Worm (Caenorhabditis elegans) whole organism, young adult: Measurements from ENCODE around the gene col-128.

Experiments used
- B0019.2 ChIP-seq: fragments of 200-800 bp; sonication (Bioruptor generic); conservative IDR thresholded peaks from 2 replicates; pipeline ENCODE4 v1.3.6; 2022; ENCODE audit warnings: missing genetic modification reagents, missing genetic modification characterization, missing compliant biosample characterization
- B0035.1 ChIP-seq: sonication (generic microtip); optimal IDR thresholded peaks from 2 replicates; lab custom pipeline; 2016; ENCODE audit warnings: missing genetic modification characterization, mild to moderate bottlenecking, missing compliant biosample characterization, missing genotype, missing genetic modification reagents
- C06A6.2 ChIP-seq: fragments of 200-800 bp; sonication (Bioruptor generic); conservative IDR thresholded peaks from 2 replicates; pipeline ENCODE4 v1.3.6; 2022; ENCODE audit warnings: missing genetic modification characterization, missing compliant biosample characterization
- F10E7.11 ChIP-seq: sonication (generic microtip); optimal IDR thresholded peaks from 2 replicates; lab custom pipeline; 2017; ENCODE audit warnings: mild to moderate bottlenecking, missing genetic modification characterization, moderate library complexity, missing compliant biosample characterization
- F22D6.2 ChIP-seq: sonication (generic microtip); optimal IDR thresholded peaks from 2 replicates; lab custom pipeline; 2016; ENCODE audit warnings: mild to moderate bottlenecking, missing genetic modification characterization, missing compliant biosample characterization
- F23B12.7 ChIP-seq: sonication (generic microtip); optimal IDR thresholded peaks from 2 replicates; lab custom pipeline; 2017; ENCODE audit warnings: missing genetic modification characterization, mild to moderate bottlenecking, missing compliant biosample characterization, antibody characterized with exemption, moderate library complexity; ENCODE audit not compliant: insufficient read depth
- F37B4.10 ChIP-seq: fragments of 200-800 bp; sonication (Bioruptor generic); IDR thresholded peaks from 2 replicates; pipeline ENCODE4 v1.3.6; 2022; ENCODE audit warnings: missing genetic modification characterization, missing compliant biosample characterization
- F49E8.2 ChIP-seq: sonication (generic microtip); optimal IDR thresholded peaks from 3 replicates; lab custom pipeline; 2017; ENCODE audit warnings: missing genetic modification characterization, mild to moderate bottlenecking, missing compliant biosample characterization, antibody characterized with exemption, moderate library complexity; ENCODE audit not compliant: insufficient read depth
- T26A5.8 ChIP-seq: sonication (generic microtip); optimal IDR thresholded peaks from 2 replicates; lab custom pipeline; 2016; ENCODE audit warnings: missing genetic modification characterization, missing compliant biosample characterization
- Y56A3A.18 ChIP-seq: fragments of 200-800 bp; sonication (Bioruptor generic); IDR thresholded peaks from 2 replicates; pipeline ENCODE4 v1.3.6; 2022; ENCODE audit warnings: missing genetic modification reagents, missing genetic modification characterization, missing compliant biosample characterization
- Y67H2A.10 ChIP-seq: fragments of 200-800 bp; sonication (Bioruptor generic); conservative IDR thresholded peaks from 2 replicates; pipeline ENCODE4 v1.3.6; 2022; ENCODE audit warnings: missing genetic modification reagents, missing genetic modification characterization, missing compliant biosample characterization
- Y95B8A.8 ChIP-seq: fragments of 200-800 bp; sonication (Bioruptor generic); IDR thresholded peaks from 2 replicates; pipeline ENCODE4 v1.3.6; 2022; ENCODE audit warnings: missing genetic modification reagents, missing genetic modification characterization, missing compliant biosample characterization
- athp-1 ChIP-seq: sonication (generic microtip); optimal IDR thresholded peaks from 2 replicates; lab custom pipeline; 2017; ENCODE audit warnings: mild to moderate bottlenecking, missing genetic modification characterization, missing compliant biosample characterization
- attf-6 ChIP-seq: fragments of 200-800 bp; sonication (Bioruptor generic); IDR thresholded peaks from 2 replicates; pipeline ENCODE4 v1.3.6; 2022; ENCODE audit warnings: missing genetic modification reagents, missing genetic modification characterization, missing compliant biosample characterization
- bed-2 ChIP-seq: fragments of 200-800 bp; sonication (Bioruptor generic); IDR thresholded peaks from 2 replicates; pipeline ENCODE4 v1.3.6; 2022; ENCODE audit warnings: missing genetic modification reagents, missing genetic modification characterization, missing compliant biosample characterization
- cebp-1 ChIP-seq, 2 experiments: fragments of 200-800 bp in 1 of 2; sonication (Bioruptor generic) in 1 of 2; sonication (generic microtip) in 1 of 2; IDR thresholded peaks in 1 of 2; optimal IDR thresholded peaks in 1 of 2; 2 replicates each; pipeline versions ENCODE4 v1.3.6 to Lab custom; 2017 to 2022; ENCODE audit warnings: missing compliant biosample characterization in 2 of 2, missing genetic modification characterization in 2 of 2, mild to moderate bottlenecking in 1 of 2, missing genetic modification reagents in 1 of 2, moderate library complexity in 1 of 2
- cebp-2 ChIP-seq: fragments of 200-800 bp; sonication (Bioruptor generic); IDR thresholded peaks from 2 replicates; pipeline ENCODE4 v1.3.6; 2022; ENCODE audit warnings: missing genetic modification characterization, missing compliant biosample characterization
- ceh-40 ChIP-seq: fragments of 200-800 bp; sonication (Bioruptor generic); IDR thresholded peaks from 2 replicates; pipeline ENCODE4 v1.3.6; 2022; ENCODE audit warnings: missing genetic modification characterization, missing compliant biosample characterization
- ceh-58 ChIP-seq: fragments of 200-800 bp; sonication (Bioruptor generic); IDR thresholded peaks from 2 replicates; pipeline ENCODE4 v1.3.6; 2022; ENCODE audit warnings: missing genetic modification characterization, missing compliant biosample characterization
- ceh-91 ChIP-seq: fragments of 200-800 bp; sonication (Bioruptor generic); IDR thresholded peaks from 2 replicates; pipeline ENCODE4 v1.3.6; 2022; ENCODE audit warnings: missing genetic modification reagents, missing genetic modification characterization, missing compliant biosample characterization
- dpff-1 ChIP-seq: sonication (generic microtip); optimal IDR thresholded peaks from 2 replicates; lab custom pipeline; 2017; ENCODE audit warnings: mild to moderate bottlenecking, missing genetic modification characterization, missing compliant biosample characterization
- egl-44 ChIP-seq: fragments of 200-800 bp; sonication (Bioruptor generic); IDR thresholded peaks from 2 replicates; pipeline ENCODE4 v1.3.6; 2022; ENCODE audit warnings: missing genetic modification reagents, missing genetic modification characterization, missing compliant biosample characterization
- ekl-4 ChIP-seq: fragments of 200-800 bp; sonication (Bioruptor generic); IDR thresholded peaks from 2 replicates; pipeline ENCODE4 v1.3.6; 2022; ENCODE audit warnings: missing genetic modification reagents, missing genetic modification characterization, missing compliant biosample characterization
- ets-4 ChIP-seq: fragments of 200-800 bp; sonication (Bioruptor generic); optimal IDR thresholded peaks from 2 replicates; lab custom pipeline; 2018; ENCODE audit warnings: mild to moderate bottlenecking, missing genetic modification characterization, missing compliant biosample characterization
- fkh-3 ChIP-seq: sonication (generic microtip); optimal IDR thresholded peaks from 2 replicates; lab custom pipeline; 2016; ENCODE audit warnings: mild to moderate bottlenecking, missing genetic modification characterization, missing compliant biosample characterization
- him-1 ChIP-seq: sonication (generic microtip); optimal IDR thresholded peaks from 2 replicates; lab custom pipeline; 2016; ENCODE audit warnings: missing genotype, missing genetic modification reagents, missing genetic modification characterization, missing compliant biosample characterization
- hlh-12 ChIP-seq: sonication (generic microtip); optimal IDR thresholded peaks from 2 replicates; lab custom pipeline; 2016; ENCODE audit warnings: missing genetic modification characterization, missing compliant biosample characterization
- hlh-26 ChIP-seq: fragments of 200-800 bp; sonication (Bioruptor generic); conservative IDR thresholded peaks from 2 replicates; pipeline ENCODE4 v1.3.6; 2022; ENCODE audit warnings: missing genetic modification reagents, missing genetic modification characterization, missing compliant biosample characterization
- hsf-1 ChIP-seq: fragments of 200-800 bp; sonication (Bioruptor generic); IDR thresholded peaks from 2 replicates; pipeline ENCODE4 v1.3.6; 2022; ENCODE audit warnings: missing genetic modification reagents, missing genetic modification characterization, missing compliant biosample characterization
- lin-26 ChIP-seq: fragments of 200-800 bp; sonication (Bioruptor generic); IDR thresholded peaks from 2 replicates; pipeline ENCODE4 v1.3.6; 2022; ENCODE audit warnings: missing genetic modification reagents, missing genetic modification characterization, missing compliant biosample characterization
- lin-35 ChIP-seq, 3 experiments: fragments of 150-350 bp in 2 of 3; sonication (generic microtip) in 1 of 3; optimal IDR thresholded peaks; 2 replicates each; lab custom pipeline; 2014 to 2018; ENCODE audit warnings: missing biosample characterization in 3 of 3, missing genetic modification characterization in 3 of 3, missing genetic modification reagents in 3 of 3
- lin-40 ChIP-seq: sonication (generic microtip); optimal IDR thresholded peaks from 2 replicates; lab custom pipeline; 2016; ENCODE audit warnings: missing genetic modification characterization, mild to moderate bottlenecking, missing compliant biosample characterization, missing genotype, missing genetic modification reagents
- madf-10 ChIP-seq: sonication (generic microtip); optimal IDR thresholded peaks from 2 replicates; lab custom pipeline; 2016; ENCODE audit warnings: mild to moderate bottlenecking, missing genetic modification characterization, missing compliant biosample characterization
- madf-6 ChIP-seq: fragments of 200-800 bp; sonication (Bioruptor generic); IDR thresholded peaks from 2 replicates; pipeline ENCODE4 v1.3.6; 2022; ENCODE audit warnings: missing genetic modification reagents, missing genetic modification characterization, missing compliant biosample characterization
- mxl-1 ChIP-seq: sonication (generic microtip); optimal IDR thresholded peaks from 2 replicates; lab custom pipeline; 2016; ENCODE audit warnings: missing genetic modification characterization, missing compliant biosample characterization
- nfya-2 ChIP-seq: fragments of 200-800 bp; sonication (Bioruptor generic); IDR thresholded peaks from 2 replicates; pipeline ENCODE4 v1.3.6; 2022; ENCODE audit warnings: missing genetic modification reagents, missing genetic modification characterization, missing compliant biosample characterization
- nhr-120 ChIP-seq: fragments of 200-800 bp; sonication (Bioruptor generic); IDR thresholded peaks from 2 replicates; pipeline ENCODE4 v1.3.6; 2022; ENCODE audit warnings: missing genetic modification characterization, missing compliant biosample characterization
- pha-4 ChIP-seq: fragments of 150-350 bp; sonication (generic microtip); optimal IDR thresholded peaks from 2 replicates; lab custom pipeline; 2014; ENCODE audit warnings: missing biosample characterization, missing genetic modification reagents, missing genetic modification characterization
- rpc-1 ChIP-seq, 2 experiments: fragments of 150-350 bp in 1 of 2; sonication (generic microtip) in 1 of 2; optimal IDR thresholded peaks; 2 replicates each; lab custom pipeline; 2014 to 2018; ENCODE audit warnings: missing biosample characterization in 1 of 2, missing genetic modification characterization in 1 of 2, missing genetic modification reagents in 1 of 2, missing genotype in 1 of 2
- snpc-1.3 ChIP-seq: sonication (generic microtip); optimal IDR thresholded peaks from 2 replicates; lab custom pipeline; 2017; ENCODE audit warnings: missing genetic modification characterization, mild to moderate bottlenecking, missing compliant biosample characterization, antibody characterized with exemption, moderate library complexity, missing genotype, missing genetic modification reagents; ENCODE audit not compliant: insufficient read depth
- snpc-3.4 ChIP-seq: sonication (generic microtip); optimal IDR thresholded peaks from 2 replicates; lab custom pipeline; 2017; ENCODE audit warnings: missing genetic modification characterization, mild to moderate bottlenecking, missing compliant biosample characterization, antibody characterized with exemption, moderate library complexity, missing genotype, missing genetic modification reagents
- somi-1 ChIP-seq: fragments of 200-800 bp; sonication (Bioruptor generic); optimal IDR thresholded peaks from 2 replicates; lab custom pipeline; 2018; ENCODE audit warnings: mild to moderate bottlenecking, missing genetic modification characterization, missing compliant biosample characterization
- tlf-1 ChIP-seq: fragments of 200-800 bp; sonication (Bioruptor generic); optimal IDR thresholded peaks from 2 replicates; lab custom pipeline; 2018; ENCODE audit warnings: mild to moderate bottlenecking, missing genetic modification characterization, missing compliant biosample characterization
- xnd-1 ChIP-seq: sonication (generic microtip); optimal IDR thresholded peaks from 2 replicates; lab custom pipeline; 2016; ENCODE audit warnings: missing genotype, missing genetic modification reagents, missing genetic modification characterization, missing compliant biosample characterization
- zfh-2 ChIP-seq: fragments of 200-800 bp; sonication (Bioruptor generic); conservative IDR thresholded peaks from 2 replicates; pipeline ENCODE4 v1.3.6; 2022; ENCODE audit warnings: missing genetic modification reagents, missing genetic modification characterization, missing compliant biosample characterization
- ztf-18 ChIP-seq: sonication (generic microtip); optimal IDR thresholded peaks from 2 replicates; lab custom pipeline; 2016; ENCODE audit warnings: missing genotype, mild to moderate bottlenecking, missing genetic modification characterization, missing compliant biosample characterization
- ztf-22 ChIP-seq: fragments of 200-800 bp; sonication (Bioruptor generic); optimal IDR thresholded peaks from 2 replicates; lab custom pipeline; 2018; ENCODE audit warnings: mild to moderate bottlenecking, missing genetic modification characterization, moderate library complexity, missing compliant biosample characterization
- ztf-25 ChIP-seq: fragments of 200-800 bp; sonication (Bioruptor generic); IDR thresholded peaks from 2 replicates; pipeline ENCODE4 v1.3.6; 2022; ENCODE audit warnings: missing genetic modification reagents, missing genetic modification characterization, missing compliant biosample characterization

col-128 gene

DNA sequence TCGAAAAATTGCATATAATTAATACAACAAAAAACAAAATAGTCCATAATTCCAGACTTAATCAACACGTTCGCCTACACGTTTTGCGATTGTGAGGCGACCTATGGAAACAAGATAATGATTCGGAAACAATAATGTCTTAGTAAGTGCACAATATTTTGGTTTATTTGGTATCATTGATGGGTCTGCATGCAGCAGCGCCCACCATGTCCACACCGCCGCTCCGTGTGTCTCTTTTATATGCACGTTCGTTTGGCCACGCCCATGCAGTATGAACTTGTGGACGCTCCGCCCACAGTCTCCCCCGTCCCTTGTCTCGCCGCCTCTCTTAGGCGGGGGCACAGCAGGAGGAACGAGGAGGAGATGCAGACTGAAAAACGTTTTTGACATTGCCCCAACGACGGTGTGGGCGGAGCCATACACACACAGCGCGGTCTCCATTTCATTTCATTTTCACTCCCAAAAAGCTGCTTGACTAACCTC, 42.5 kb upstream of the col-128 start, which contains the start of gene mig-38:
Gene mig-38 (plus strand): TSS at position 54 of the 483 bp plus-strand sequence.
- peak; percentile 52 for TF ChIP-seq lin-40 (tag; lab: Kevin White, UChicago)
- no peak for TF ChIP-seq bed-2 (GFP tag; lab: Robert Waterston, UW)
- no peak for TF ChIP-seq pha-4 (tag; lab: Kevin White, UChicago)
- no peak for TF ChIP-seq hsf-1 (GFP tag; lab: Robert Waterston, UW)
- TF ChIP-seq attf-6 (GFP tag; lab: Robert Waterston, UW), result no peak
- no peak for TF ChIP-seq xnd-1 (tag; lab: Kevin White, UChicago)
- TF ChIP-seq Y56A3A.18 (GFP tag; lab: Robert Waterston, UW), result no peak
- TF ChIP-seq F37B4.10 (GFP tag; lab: Robert Waterston, UW), result no peak
- no peak for TF ChIP-seq him-1
- peak; percentile 29 for TF ChIP-seq athp-1 (tag; lab: Kevin White, UChicago)
- TF ChIP-seq dpff-1 (tag; lab: Kevin White, UChicago), result no peak
- no peak for TF ChIP-seq cebp-1 (GFP tag; IDR thresholded peaks at IDR 0.05; lab: Robert Waterston, UW)
- peak; percentile 54 for TF ChIP-seq cebp-1 (tag; optimal IDR thresholded peaks at IDR 0.05; lab: Kevin White, UChicago)
- TF ChIP-seq B0019.2, result no peak
- TF ChIP-seq F23B12.7 (tag; lab: Kevin White, UChicago), result peak; percentile 53
- no peak for TF ChIP-seq ztf-25 (GFP tag; lab: Robert Waterston, UW)
- TF ChIP-seq C06A6.2 (GFP tag; lab: Robert Waterston, UW), result no peak
- TF ChIP-seq ceh-91 (GFP tag; lab: Robert Waterston, UW), result no peak
- TF ChIP-seq rpc-1 (optimal IDR thresholded peaks at IDR 0.05; lab: Kevin White, UChicago), result no peak
- no peak for TF ChIP-seq rpc-1 (tag; optimal IDR thresholded peaks at IDR 0.05; lab: Kevin White, UChicago)
- TF ChIP-seq nhr-120 (GFP tag; lab: Robert Waterston, UW), result no peak
- TF ChIP-seq tlf-1 (GFP tag; lab: Kevin White, UChicago), result no peak
- peak; percentile 94 for TF ChIP-seq zfh-2 (GFP tag; lab: Robert Waterston, UW)
- peak; percentile 22 for TF ChIP-seq somi-1 (GFP tag; lab: Kevin White, UChicago)
- no peak for TF ChIP-seq fkh-3 (tag; lab: Kevin White, UChicago)
- TF ChIP-seq mxl-1, result no peak
- TF ChIP-seq F49E8.2 (tag; lab: Kevin White, UChicago), result no peak
- TF ChIP-seq lin-35 (GFP tag; optimal IDR thresholded peaks at IDR 0.05; lab: Kevin White, UChicago), result no peak
- TF ChIP-seq lin-26 (GFP tag; lab: Robert Waterston, UW), result no peak
- no peak for TF ChIP-seq B0035.1
- TF ChIP-seq ets-4 (GFP tag; lab: Kevin White, UChicago), result no peak
- no peak for TF ChIP-seq ceh-58 (GFP tag; lab: Robert Waterston, UW)
- no peak for TF ChIP-seq ekl-4 (GFP tag; lab: Robert Waterston, UW)
- no peak for TF ChIP-seq F10E7.11 (tag; lab: Kevin White, UChicago)
- TF ChIP-seq T26A5.8, result no peak
- no peak for TF ChIP-seq hlh-26
- no peak for TF ChIP-seq nfya-2 (GFP tag; lab: Robert Waterston, UW)
- TF ChIP-seq F22D6.2 (tag; lab: Kevin White, UChicago), result no peak
- TF ChIP-seq Y95B8A.8 (GFP tag; lab: Robert Waterston, UW), result 0 out of 2 replicates have a peak, but pooled peaks have one; percentile 13
- TF ChIP-seq hlh-12 (tag; lab: Kevin White, UChicago), result no peak
- no peak for TF ChIP-seq ceh-40 (GFP tag; lab: Robert Waterston, UW)
- TF ChIP-seq madf-10 (tag; lab: Kevin White, UChicago), result no peak
- no peak for TF ChIP-seq snpc-1.3 (tag; lab: Kevin White, UChicago)
- TF ChIP-seq ztf-22, result no peak
- TF ChIP-seq snpc-3.4, result no peak
- no peak for TF ChIP-seq Y67H2A.10 (GFP tag; lab: Robert Waterston, UW)
- no peak for TF ChIP-seq cebp-2 (GFP tag; lab: Robert Waterston, UW)
- TF ChIP-seq madf-6, result no peak
- TF ChIP-seq egl-44 (GFP tag; lab: Robert Waterston, UW), result no peak
- TF ChIP-seq ztf-18 (tag; lab: Kevin White, UChicago), result no peak
